Worm (Caenorhabditis elegans): ENCODE results near the gene sra-8.
A peak's percentile ranks its signal among the peaks of the same experiment; 100 is the strongest.

The sra-8 gene

DNA sequence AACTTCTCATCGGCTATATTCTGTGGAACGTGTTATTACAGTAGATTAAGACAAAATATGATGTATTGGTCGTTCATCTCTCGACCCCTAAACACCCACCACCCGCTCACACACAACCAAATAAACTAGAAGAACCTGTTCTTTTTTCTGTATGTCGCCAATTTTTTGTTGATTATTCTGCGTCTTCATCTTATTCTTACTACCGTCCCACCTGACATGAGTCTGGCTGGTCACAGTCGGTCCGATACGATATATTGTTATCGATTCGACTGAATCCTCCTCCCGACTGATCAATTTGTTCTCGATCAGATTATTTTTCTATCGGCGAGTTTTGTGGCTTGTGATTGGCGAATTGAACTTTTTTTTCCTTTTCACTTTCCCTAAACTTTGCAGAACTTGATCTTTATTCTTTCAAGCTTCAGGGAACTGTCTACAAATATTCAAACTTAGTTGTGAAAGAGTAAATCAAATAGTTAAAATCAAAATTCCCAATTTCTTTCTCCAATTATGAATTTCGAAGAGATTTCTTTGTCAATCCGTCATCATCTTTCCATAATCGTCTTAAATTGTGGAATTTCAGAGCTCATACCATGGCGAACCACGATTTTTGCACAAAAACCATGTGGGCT, 17.5 kb downstream of the sra-8 start, which contains the start of gene F35H8.2:
F35H8.2 (plus strand) TSS at position 579 of the 629 bp plus-strand sequence.
- TF ChIP-seq mdl-1 (tag; optimal IDR thresholded peaks at IDR 0.05): peak in 1 of 2 experiments; percentile 40
- TF ChIP-seq nhr-28 (tag; optimal IDR thresholded peaks at IDR 0.05): peak; percentile 55
- no peak for TF ChIP-seq jun-1 (tag; optimal IDR thresholded peaks at IDR 0.05)
- TF ChIP-seq F49E8.2 (tag; optimal IDR thresholded peaks at IDR 0.05; ENCODE audit: borderline replicate concordance): no peak
- TF ChIP-seq set-16 (GFP tag; IDR thresholded peaks at IDR 0.05): no peak
- peak; percentile 67 for TF ChIP-seq hlh-30 (tag; optimal IDR thresholded peaks at IDR 0.05; ENCODE audit: insufficient read depth)
- TF ChIP-seq rbr-2 (tag; optimal IDR thresholded peaks at IDR 0.05): no peak
- TF ChIP-seq aha-1 (tag): peak; percentile 35
- no peak for TF ChIP-seq hlh-11 (tag; optimal IDR thresholded peaks at IDR 0.05)

DNA sequence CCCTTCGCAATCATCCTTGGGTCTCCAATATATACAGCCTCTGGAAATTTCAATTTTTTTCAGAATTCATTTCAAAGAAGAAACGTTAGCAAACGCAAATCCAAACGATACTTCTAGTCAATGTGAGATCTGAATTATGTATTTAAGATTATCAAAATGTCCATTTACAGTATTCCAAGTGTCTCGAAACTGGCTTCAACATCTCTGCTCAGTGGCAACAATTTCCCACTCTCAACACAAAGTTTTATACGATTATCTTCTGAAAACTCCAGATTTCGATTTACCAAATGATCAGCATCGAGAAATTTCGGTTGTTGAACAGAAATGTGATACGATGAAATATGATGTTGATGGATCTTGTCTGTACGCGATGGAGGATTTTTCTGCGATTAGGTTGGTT, 19.1 kb downstream of the sra-8 start:
- TF ChIP-seq lin-29 (GFP tag; IDR thresholded peaks at IDR 0.05) (no peak), ctbp-1 (GFP tag; IDR thresholded peaks at IDR 0.05) (no peak), lsy-2 (tag; optimal IDR thresholded peaks at IDR 0.05) (no peak), unc-62 (GFP tag; optimal IDR thresholded peaks at IDR 0.05 in 1 of 2) (peak in 1 of 2 experiments; percentile 69), unc-62 (tag; optimal IDR thresholded peaks at IDR 0.05) (no peak), aha-1 (tag) (peak; percentile 91)

DNA sequence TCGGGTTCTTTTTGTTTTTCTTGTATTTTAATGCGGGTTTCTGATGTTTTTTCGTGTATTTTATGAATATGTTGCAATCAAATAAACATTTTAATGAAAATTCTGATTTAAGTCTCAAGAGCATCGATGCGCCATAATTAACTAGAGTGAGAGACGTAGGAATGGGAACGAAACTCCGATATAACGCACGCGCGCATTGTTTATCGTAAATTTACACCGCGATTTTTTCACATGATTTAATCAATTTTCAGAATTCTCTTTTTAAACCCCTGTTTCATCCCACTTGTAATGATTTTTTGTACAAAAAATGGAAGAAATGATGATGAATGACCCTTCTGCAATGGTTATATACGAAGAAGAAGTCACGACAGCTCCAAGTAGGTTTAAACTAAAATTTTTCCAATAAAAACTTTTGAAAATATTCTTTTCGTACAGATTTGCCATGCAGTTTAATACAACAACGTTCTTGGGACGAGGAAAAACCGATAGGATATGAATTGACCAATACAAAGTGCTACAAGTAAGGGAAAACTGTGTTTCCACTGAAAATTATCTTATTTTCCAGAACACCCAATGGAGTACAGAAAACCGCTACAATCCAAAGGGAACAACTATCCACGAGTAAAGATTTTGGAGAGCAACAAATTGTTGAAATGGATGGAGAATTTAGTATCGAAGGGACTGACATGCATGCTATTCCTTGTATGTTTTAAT, 20.1 kb downstream of the sra-8 start, which contains the start of gene zfp-2:
zfp-2 (plus strand) TSS at position 214 of the 714 bp plus-strand sequence.
- TF ChIP-seq hlh-30 (tag; optimal IDR thresholded peaks at IDR 0.05; ENCODE audit: insufficient read depth) (peak; percentile 66), unc-62 (GFP tag; optimal IDR thresholded peaks at IDR 0.05 in 1 of 2) (peak in 1 of 2 experiments; percentile 65), unc-62 (tag; optimal IDR thresholded peaks at IDR 0.05) (no peak), Y48G9A.11 (GFP tag; IDR thresholded peaks at IDR 0.05) (peak; percentile 86), aha-1 (tag) (peak; percentile 52), ctbp-1 (GFP tag; IDR thresholded peaks at IDR 0.05) (no peak), ceh-32 (tag; optimal IDR thresholded peaks at IDR 0.05; ENCODE audit: poor library complexity) (no peak), lsy-2 (tag; optimal IDR thresholded peaks at IDR 0.05) (no peak), R02D3.7 (tag; optimal IDR thresholded peaks at IDR 0.05) (peak; percentile 62), set-16 (GFP tag; IDR thresholded peaks at IDR 0.05) (no peak), ztf-7 (tag; optimal IDR thresholded peaks at IDR 0.05) (no peak), T20F7.1 (GFP tag; optimal IDR thresholded peaks at IDR 0.05) (peak; percentile 92), dpl-1 (GFP tag; optimal IDR thresholded peaks at IDR 0.05) (peak; percentile 2)

- peak in 1 of 2 experiments; percentile 58 for TF ChIP-seq unc-62 (GFP tag; optimal IDR thresholded peaks at IDR 0.05 in 1 of 2)
- TF ChIP-seq unc-62 (tag; optimal IDR thresholded peaks at IDR 0.05): no peak
- peak; percentile 66 for TF ChIP-seq aha-1 (tag)
- TF ChIP-seq dmd-9 (GFP tag; IDR thresholded peaks at IDR 0.05): no peak
Measured at ce11 chrII:9558906-9559305, 21.4 kb downstream of the sra-8 start.

ce11 chrII:9559929-9560328, 22.4 kb downstream of the sra-8 start, which contains the start of gene F35H8.4:
Gene F35H8.4 (minus strand): TSS chrII:9560029.
- TF ChIP-seq lin-38 (GFP tag; IDR thresholded peaks at IDR 0.05): no peak
- TF ChIP-seq lsy-2 (tag; optimal IDR thresholded peaks at IDR 0.05): peak in 1 of 2 experiments; percentile 2

DNA sequence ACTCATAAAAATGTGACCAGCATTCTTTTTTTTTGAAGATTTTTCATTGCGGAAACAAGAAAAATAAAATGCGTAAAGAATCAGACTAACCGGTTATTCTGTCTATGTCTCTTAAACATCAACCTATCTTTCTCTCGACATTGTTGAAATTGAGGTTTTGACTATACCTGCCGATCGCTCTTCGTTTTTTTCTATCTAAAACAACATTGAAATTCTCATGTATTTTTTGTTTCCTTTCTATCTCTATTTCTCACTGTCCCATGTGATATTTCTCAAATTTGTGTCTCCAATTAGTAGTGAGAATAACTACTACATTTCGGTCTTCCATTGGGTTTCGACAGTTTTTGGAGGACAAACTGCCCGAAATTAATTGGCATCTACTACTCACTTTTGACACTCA, 23.4 kb downstream of the sra-8 start:
- TF ChIP-seq mes-2 (tag; optimal IDR thresholded peaks at IDR 0.05; ENCODE audit: poor library complexity, severe bottlenecking): no peak
- no peak for TF ChIP-seq zfp-3 (GFP tag; conservative IDR thresholded peaks at IDR 0.05)
- no peak for TF ChIP-seq gei-8 (GFP tag; optimal IDR thresholded peaks at IDR 0.05)
- peak; percentile 15 for TF ChIP-seq mep-1 (tag; optimal IDR thresholded peaks at IDR 0.05)
- no peak for TF ChIP-seq zip-2 (tag; optimal IDR thresholded peaks at IDR 0.05)
- TF ChIP-seq pha-4 (GFP tag; IDR thresholded peaks at IDR 0.05): no peak
- TF ChIP-seq pha-4 (tag; optimal IDR thresholded peaks at IDR 0.05): no peak
- TF ChIP-seq F49E8.2 (tag; optimal IDR thresholded peaks at IDR 0.05; ENCODE audit: borderline replicate concordance): no peak
- peak; percentile 15 for TF ChIP-seq hlh-11 (tag; optimal IDR thresholded peaks at IDR 0.05)
- TF ChIP-seq D1046.2 (GFP tag; IDR thresholded peaks at IDR 0.05): no peak
- TF ChIP-seq lsy-2 (tag; optimal IDR thresholded peaks at IDR 0.05): peak in 1 of 2 experiments; percentile 3
- TF ChIP-seq mdt-29 (GFP tag; IDR thresholded peaks at IDR 0.05): no peak
- TF ChIP-seq daf-16 (GFP tag; optimal IDR thresholded peaks at IDR 0.05): no peak
- TF ChIP-seq daf-16 (tag; optimal IDR thresholded peaks at IDR 0.05): no peak
- no peak for TF ChIP-seq unc-39 (tag; optimal IDR thresholded peaks at IDR 0.05)
- no peak for TF ChIP-seq sdz-12 (GFP tag; optimal IDR thresholded peaks at IDR 0.05)
- peak; percentile 64 for TF ChIP-seq nhr-28 (tag; optimal IDR thresholded peaks at IDR 0.05)
- TF ChIP-seq nhr-237 (tag; optimal IDR thresholded peaks at IDR 0.05): no peak
- TF ChIP-seq duxl-1 (tag; optimal IDR thresholded peaks at IDR 0.05; ENCODE audit: poor library complexity): no peak
- TF ChIP-seq nhr-111 (GFP tag; optimal IDR thresholded peaks at IDR 0.05): no peak
- no peak for TF ChIP-seq mdl-1 (tag; optimal IDR thresholded peaks at IDR 0.05)
